Fruit fly (Drosophila melanogaster) whole organism: Measurements from ENCODE around the gene Nse1.

Experiments
- CG8478 ChIP-seq: fragments of >200 bp; optimal IDR thresholded peaks from 2 replicates; lab custom pipeline; 2018; ENCODE audit warnings: inconsistent platforms
- Dll ChIP-seq: fragments of >200 bp; optimal IDR thresholded peaks from 2 replicates; lab custom pipeline; 2017
- EcR ChIP-seq, 2 experiments: fragments of >200 bp; optimal IDR thresholded peaks; 2 replicates each; lab custom pipeline; 2017; ENCODE audit warnings: missing biosample characterization in 2 of 2, missing genetic modification characterization in 2 of 2, missing genetic modification reagents in 2 of 2
- pan ChIP-seq: fragments of >200 bp; optimal IDR thresholded peaks from 2 replicates; lab custom pipeline; 2017
- psq ChIP-seq: fragments of >200 bp; optimal IDR thresholded peaks from 2 replicates; lab custom pipeline; 2017
- usp ChIP-seq: fragments of >200 bp; optimal IDR thresholded peaks from 2 replicates; lab custom pipeline; 2017; ENCODE audit warnings: missing biosample characterization, missing genetic modification characterization, mixed read lengths

The Nse1 gene

dm6 chr2L:6671409-6671808 is 6.0 kb downstream of the Nse1 start:
- TF ChIP-seq Dll (lab: Kevin White, UChicago) (no peak), pan (no peak), usp (GFP tag; lab: Kevin White, UChicago) (no peak), CG8478 (lab: Kevin White, UChicago) (no peak), EcR (GFP tag; optimal IDR thresholded peaks at IDR 0.05; lab: Kevin White, UChicago) (no peak)

dm6 chr2L:6667719-6668325 is 9.6 kb downstream of the Nse1 start, which contains the start of gene Galt:
Gene Galt (minus strand): TSS chr2L:6668033.
- TF ChIP-seq Dll (lab: Kevin White, UChicago), result no peak
- TF ChIP-seq EcR (GFP tag; optimal IDR thresholded peaks at IDR 0.05; lab: Kevin White, UChicago), result no peak
- TF ChIP-seq CG8478 (lab: Kevin White, UChicago), result no peak
- TF ChIP-seq usp (GFP tag; lab: Kevin White, UChicago), result no peak
- TF ChIP-seq psq, result no peak
- TF ChIP-seq pan, result no peak

- TF ChIP-seq pan (no peak), usp (GFP tag; lab: Kevin White, UChicago) (no peak), EcR (GFP tag; optimal IDR thresholded peaks at IDR 0.05; lab: Kevin White, UChicago) (no peak), psq (no peak), CG8478 (lab: Kevin White, UChicago) (no peak)
These were observed 13.8 kb downstream of the Nse1 start, which contains the start of the genes CG13771, CG34310 and cup for dm6 chr2L:6663562-6664051. Gene CG13771 (minus strand): TSS chr2L:6663612. Gene CG34310 (plus strand): TSS chr2L:6663664. Gene cup (plus strand): TSS chr2L:6663664.

dm6 chr2L:6657969-6658748 is 19.3 kb downstream of the Nse1 start, which contains the start of the genes CG31636 and Ube4A:
Gene CG31636 (minus strand): TSS chr2L:6658152.
Gene Ube4A (plus strand): TSS chr2L:6658517.
- TF ChIP-seq EcR (GFP tag; optimal IDR thresholded peaks at IDR 0.05; lab: Kevin White, UChicago) (no peak), usp (GFP tag; lab: Kevin White, UChicago) (no peak), psq (no peak), Dll (lab: Kevin White, UChicago) (no peak), pan (peak; percentile 54), CG8478 (lab: Kevin White, UChicago) (no peak)

- no peak for TF ChIP-seq pan
- TF ChIP-seq CG8478 (lab: Kevin White, UChicago), result no peak
These were observed 21.2 kb downstream of the Nse1 start, which contains the start of gene CG31633 for dm6 chr2L:6656264-6656676. Gene CG31633 (minus strand): TSS chr2L:6656321.

dm6 chr2L:6649085-6649754 is 28.2 kb downstream of the Nse1 start, which contains the start of the genes CG31635 and Tango1:
Gene CG31635 (minus strand): TSS chr2L:6649114.
Gene Tango1 (plus strand): TSS chr2L:6649388.
- no peak for TF ChIP-seq Dll (lab: Kevin White, UChicago)
- no peak for TF ChIP-seq EcR (GFP tag; optimal IDR thresholded peaks at IDR 0.05; lab: Kevin White, UChicago)
- no peak for TF ChIP-seq CG8478 (lab: Kevin White, UChicago)
- TF ChIP-seq psq, result no peak
- TF ChIP-seq usp (GFP tag; lab: Kevin White, UChicago), result no peak
- TF ChIP-seq pan, result no peak

dm6 chr2L:6648163-6648628 is 29.2 kb downstream of the Nse1 start:
- TF ChIP-seq usp (GFP tag; lab: Kevin White, UChicago) (no peak), psq (no peak), EcR (GFP tag; optimal IDR thresholded peaks at IDR 0.05; lab: Kevin White, UChicago) (no peak), CG8478 (lab: Kevin White, UChicago) (no peak)

dm6 chr2L:6647103-6647711 is 30.2 kb downstream of the Nse1 start:
- no peak for TF ChIP-seq usp (GFP tag; lab: Kevin White, UChicago)

- TF ChIP-seq CG8478 (lab: Kevin White, UChicago) (no peak), EcR (GFP tag; optimal IDR thresholded peaks at IDR 0.05; lab: Kevin White, UChicago) (no peak), Dll (lab: Kevin White, UChicago) (no peak), psq (no peak), pan (no peak), usp (GFP tag; lab: Kevin White, UChicago) (no peak)
These were observed 32.9 kb downstream of the Nse1 start for dm6 chr2L:6644421-6645059.

- TF ChIP-seq usp (GFP tag; lab: Kevin White, UChicago), result no peak
- TF ChIP-seq CG8478 (lab: Kevin White, UChicago), result no peak
- no peak for TF ChIP-seq psq
- TF ChIP-seq pan, result no peak
- no peak for TF ChIP-seq EcR (GFP tag; optimal IDR thresholded peaks at IDR 0.05; lab: Kevin White, UChicago)
- TF ChIP-seq Dll (lab: Kevin White, UChicago), result no peak
These were observed 34.1 kb downstream of the Nse1 start for dm6 chr2L:6643218-6643756.

dm6 chr2L:6632307-6632706 is 45.1 kb downstream of the Nse1 start, which contains the start of gene Oatp26F:
Gene Oatp26F (minus strand): TSS chr2L:6632407.
- TF ChIP-seq Dll (lab: Kevin White, UChicago), result no peak
- no peak for TF ChIP-seq usp (GFP tag; lab: Kevin White, UChicago)
